Fruit fly (Drosophila melanogaster): ENCODE measurements around the gene Map205.

dm6 chr3R:32038030-32038429, 30.2 kb downstream of the Map205 start, which contains the start of gene Pos:
- TF ChIP-seq dsf (GFP tag; optimal IDR thresholded peaks at IDR 0.05; ENCODE audit: borderline replicate concordance) (no peak), lola (GFP tag; optimal IDR thresholded peaks at IDR 0.05) (no peak), rgr (GFP tag; optimal IDR thresholded peaks at IDR 0.05) (no peak), sage (GFP tag; optimal IDR thresholded peaks at IDR 0.05) (no peak), brk (GFP tag; optimal IDR thresholded peaks at IDR 0.05) (no peak)

Data from whole organism, wandering third instar larva.